Fruit fly (Drosophila melanogaster) whole organism: ENCODE data around the gene CG13784.

ENCODE experiments used
- CG8478 ChIP-seq: fragments of >200 bp; optimal IDR thresholded peaks from 2 replicates; lab custom pipeline; 2018; ENCODE audit warnings: inconsistent platforms
- Dll ChIP-seq: fragments of >200 bp; optimal IDR thresholded peaks from 2 replicates; lab custom pipeline; 2017
- EcR ChIP-seq, 2 experiments: fragments of >200 bp; optimal IDR thresholded peaks; 2 replicates each; lab custom pipeline; 2017; ENCODE audit warnings: missing biosample characterization in 2 of 2, missing genetic modification characterization in 2 of 2, missing genetic modification reagents in 2 of 2
- pan ChIP-seq: fragments of >200 bp; optimal IDR thresholded peaks from 2 replicates; lab custom pipeline; 2017
- psq ChIP-seq: fragments of >200 bp; optimal IDR thresholded peaks from 2 replicates; lab custom pipeline; 2017
- usp ChIP-seq: fragments of >200 bp; optimal IDR thresholded peaks from 2 replicates; lab custom pipeline; 2017; ENCODE audit warnings: missing biosample characterization, missing genetic modification characterization, mixed read lengths

DNA sequence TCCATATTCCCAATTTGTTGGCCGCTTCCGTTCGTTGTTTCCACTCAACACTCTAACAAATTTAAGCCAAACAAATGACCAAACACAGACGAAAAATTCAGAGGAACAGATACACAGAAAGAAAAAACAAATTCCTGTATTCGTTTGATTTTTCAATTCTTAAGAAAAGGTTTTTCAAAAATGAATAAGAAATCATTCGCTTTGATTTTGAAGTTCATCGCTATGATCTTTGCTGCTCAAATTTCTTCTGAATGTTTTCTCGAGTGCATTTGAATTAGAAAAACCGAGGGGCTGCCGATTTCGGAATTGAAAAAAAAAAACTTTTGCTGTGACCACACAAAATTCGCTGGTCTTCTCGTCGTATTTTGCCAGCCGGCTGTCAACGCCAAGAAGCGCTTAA, 46.1 kb upstream of the CG13784 start:
- TF ChIP-seq Dll (no peak), psq (lab: Kevin White, UChicago) (no peak), EcR (GFP tag; optimal IDR thresholded peaks at IDR 0.05; lab: Kevin White, UChicago) (no peak), usp (no peak), pan (lab: Kevin White, UChicago) (no peak), CG8478 (no peak)
